Worm (Caenorhabditis elegans): Measurements from ENCODE around the gene srxa-2.

DNA sequence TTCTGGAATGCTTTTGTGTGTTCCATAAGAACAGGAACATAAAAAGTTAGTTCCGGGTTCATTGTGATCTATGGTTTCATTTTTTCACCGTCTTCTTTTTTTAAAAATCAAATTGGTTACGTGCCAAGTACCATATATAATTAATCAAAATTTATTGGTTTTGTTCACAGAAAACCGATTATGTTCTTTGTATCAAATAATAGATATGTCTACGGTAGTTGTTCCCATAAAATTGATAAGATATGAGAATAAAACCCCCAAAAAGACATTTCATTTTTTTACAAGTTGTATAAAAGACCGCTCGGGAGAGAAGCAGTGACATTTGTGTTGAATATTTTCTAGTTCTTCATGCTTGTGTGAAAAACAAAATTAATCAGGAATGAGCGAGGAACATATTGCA is 42.1 kb upstream of the srxa-2 start, which contains the start of gene C10C5.5:
- TF ChIP-seq zag-1 (tag; optimal IDR thresholded peaks at IDR 0.05) (no peak), ama-1 (optimal IDR thresholded peaks at IDR 0.05) (no peak), lin-39 (tag; optimal IDR thresholded peaks at IDR 0.05) (no peak), ZK546.5 (tag; optimal IDR thresholded peaks at IDR 0.05) (no peak), skn-1 (tag; optimal IDR thresholded peaks at IDR 0.05) (no peak), unc-62 (GFP tag; optimal IDR thresholded peaks at IDR 0.05) (no peak)
